Fruit fly (Drosophila melanogaster) whole organism, embryonic: ENCODE data around the gene CG13842.

Source experiments
- CG10209 ChIP-seq: fragments of 200-800 bp; sonication (Bioruptor generic); optimal IDR thresholded peaks from 3 replicates; lab custom pipeline; 2017; ENCODE audit warnings: missing biosample characterization, mild to moderate bottlenecking, missing genetic modification characterization, missing genetic modification reagents
- CG10979 ChIP-seq: fragments of 200-800 bp; sonication (Bioruptor generic); optimal IDR thresholded peaks from 2 replicates; lab custom pipeline; 2018; ENCODE audit warnings: missing biosample characterization, mild to moderate bottlenecking, missing genetic modification characterization, moderate library complexity
- CG12942 ChIP-seq: fragments of 200-800 bp; sonication (Bioruptor generic); optimal IDR thresholded peaks from 3 replicates; lab custom pipeline; 2016; ENCODE audit warnings: missing biosample characterization, missing genetic modification characterization
- CG15696 ChIP-seq: fragments of 200-800 bp; sonication (Bioruptor generic); optimal IDR thresholded peaks from 2 replicates; lab custom pipeline; 2019; ENCODE audit warnings: missing biosample characterization, mild to moderate bottlenecking, missing genetic modification characterization, moderate library complexity
- CG1603 ChIP-seq: fragments of 200-800 bp; sonication (Bioruptor generic); optimal IDR thresholded peaks from 2 replicates; lab custom pipeline; 2019; ENCODE audit warnings: missing biosample characterization, mild to moderate bottlenecking, missing genetic modification characterization, moderate library complexity
- CG17568 ChIP-seq: fragments of 200-800 bp; sonication (Bioruptor generic); optimal IDR thresholded peaks from 2 replicates; lab custom pipeline; 2018; ENCODE audit warnings: missing biosample characterization, mild to moderate bottlenecking, missing genetic modification characterization, moderate library complexity
- CG18262 ChIP-seq: fragments of 200-800 bp; optimal IDR thresholded peaks from 3 replicates; lab custom pipeline; 2019; ENCODE audit warnings: missing biosample characterization, mild to moderate bottlenecking, missing genetic modification characterization, moderate library complexity
- CG2678 ChIP-seq: fragments of 200-800 bp; sonication (Bioruptor generic); optimal IDR thresholded peaks from 3 replicates; lab custom pipeline; 2019; ENCODE audit warnings: missing biosample characterization, mild to moderate bottlenecking, missing genetic modification characterization, moderate library complexity
- CG2712 ChIP-seq: fragments of 200-800 bp; optimal IDR thresholded peaks from 3 replicates; lab custom pipeline; 2019; ENCODE audit warnings: missing biosample characterization, mild to moderate bottlenecking, missing genetic modification characterization, moderate library complexity
- CG31441 ChIP-seq: fragments of 200-800 bp; sonication (Bioruptor generic); IDR thresholded peaks from 2 replicates; pipeline ENCODE4 v1.3.6; 2022; ENCODE audit warnings: missing biosample characterization, missing genetic modification characterization
- CG33557 ChIP-seq: fragments of 200-800 bp; sonication (Bioruptor generic); optimal IDR thresholded peaks from 2 replicates; lab custom pipeline; 2019; ENCODE audit warnings: missing biosample characterization, mild to moderate bottlenecking, missing genetic modification characterization, moderate library complexity
- CG4854 ChIP-seq: fragments of 200-800 bp; sonication (Bioruptor generic); optimal IDR thresholded peaks from 2 replicates; lab custom pipeline; 2016; ENCODE audit warnings: missing biosample characterization, missing genetic modification characterization, inconsistent platforms
- CG6654 ChIP-seq: fragments of 200-800 bp; sonication (Bioruptor generic); optimal IDR thresholded peaks from 2 replicates; lab custom pipeline; 2017; ENCODE audit warnings: missing biosample characterization, mild to moderate bottlenecking, missing genetic modification characterization
- CG6683 ChIP-seq: fragments of 200-800 bp; sonication (Bioruptor generic); optimal IDR thresholded peaks from 2 replicates; lab custom pipeline; 2017; ENCODE audit warnings: missing biosample characterization, mild to moderate bottlenecking, missing genetic modification characterization, missing genetic modification reagents
- CG7357 ChIP-seq: fragments of 200-800 bp; sonication (Bioruptor generic); IDR thresholded peaks from 3 replicates; pipeline ENCODE4 v1.3.6; 2022; ENCODE audit warnings: missing biosample characterization, missing genetic modification characterization
- CG7372 ChIP-seq: fragments of 200-800 bp; sonication (Bioruptor generic); IDR thresholded peaks from 2 replicates; pipeline ENCODE4 v1.3.6; 2022; ENCODE audit warnings: missing biosample characterization, missing genetic modification characterization
- CG9727 ChIP-seq: fragments of 200-800 bp; sonication (Bioruptor generic); optimal IDR thresholded peaks from 3 replicates; lab custom pipeline; 2017; ENCODE audit warnings: missing biosample characterization, mild to moderate bottlenecking, missing genetic modification characterization
- CoRest ChIP-seq: fragments of 200-800 bp; sonication (Bioruptor generic); optimal IDR thresholded peaks from 3 replicates; lab custom pipeline; 2018; ENCODE audit warnings: missing biosample characterization, mild to moderate bottlenecking, missing genetic modification characterization, moderate library complexity
- D19B ChIP-seq: fragments of 200-800 bp; sonication (Bioruptor generic); optimal IDR thresholded peaks from 2 replicates; lab custom pipeline; 2017; ENCODE audit warnings: missing biosample characterization, mild to moderate bottlenecking, missing genetic modification characterization
- Dfd ChIP-seq, 2 experiments: fragments of >200 bp; optimal IDR thresholded peaks; 2 replicates each; lab custom pipeline; 2017; ENCODE audit warnings: missing biosample characterization in 2 of 2, missing genetic modification characterization in 2 of 2
- E2f1 ChIP-seq: fragments of 200-800 bp; sonication (Bioruptor generic); IDR thresholded peaks from 2 replicates; pipeline ENCODE4 v1.3.6; 2022; ENCODE audit warnings: missing biosample characterization, missing genetic modification characterization
- Ets65A ChIP-seq: fragments of 200-800 bp; sonication (Bioruptor generic); peaks from one replicate; lab custom pipeline; 2016; ENCODE audit warnings: missing biosample characterization, missing genetic modification characterization
- MBD-R2 ChIP-seq: fragments of 200-800 bp; sonication (Bioruptor generic); IDR thresholded peaks from 2 replicates; pipeline ENCODE4 v1.3.6; 2022; ENCODE audit warnings: missing biosample characterization, missing genetic modification characterization
- Sox102F ChIP-seq: fragments of 200-800 bp; sonication (Bioruptor generic); optimal IDR thresholded peaks from 2 replicates; lab custom pipeline; 2018; ENCODE audit warnings: missing biosample characterization, mild to moderate bottlenecking, missing genetic modification characterization, moderate library complexity
- Ssrp ChIP-seq: fragments of 200-800 bp; sonication (Bioruptor generic); optimal IDR thresholded peaks from 2 replicates; lab custom pipeline; 2018; ENCODE audit warnings: missing biosample characterization, mild to moderate bottlenecking, missing genetic modification characterization, moderate library complexity
- Xbp1 ChIP-seq: fragments of 200-800 bp; sonication (Bioruptor generic); optimal IDR thresholded peaks from 3 replicates; lab custom pipeline; 2016; ENCODE audit warnings: missing biosample characterization, mild to moderate bottlenecking, missing genetic modification characterization
- Xrp1 ChIP-seq: fragments of 200-800 bp; sonication (Bioruptor generic); IDR thresholded peaks from 2 replicates; pipeline ENCODE4 v1.3.6; 2022; ENCODE audit warnings: missing biosample characterization, missing genetic modification characterization
- YL-1 ChIP-seq: fragments of 200-800 bp; sonication (Bioruptor generic); optimal IDR thresholded peaks from 3 replicates; lab custom pipeline; 2017; ENCODE audit warnings: missing biosample characterization, mild to moderate bottlenecking, missing genetic modification characterization
- ci ChIP-seq: fragments of 200-800 bp; sonication (Bioruptor generic); IDR thresholded peaks from 3 replicates; pipeline ENCODE4 v1.3.6; 2022; ENCODE audit warnings: missing biosample characterization, missing genetic modification characterization
- dmrt11E ChIP-seq: fragments of 200-800 bp; sonication (Bioruptor generic); optimal IDR thresholded peaks from 3 replicates; lab custom pipeline; 2018; ENCODE audit warnings: missing biosample characterization, mild to moderate bottlenecking, missing genetic modification characterization, moderate library complexity
- esg ChIP-seq: fragments of 200-800 bp; sonication (Bioruptor generic); conservative IDR thresholded peaks from 2 replicates; pipeline ENCODE4 v1.3.6; 2022; ENCODE audit warnings: missing biosample characterization, missing genetic modification characterization
- eve ChIP-seq, 2 experiments: fragments of >200 bp; optimal IDR thresholded peaks; 2 replicates each; lab custom pipeline; 2017; ENCODE audit warnings: missing biosample characterization in 2 of 2, missing genetic modification characterization in 2 of 2
- lilli ChIP-seq: fragments of 200-800 bp; sonication (Bioruptor generic); optimal IDR thresholded peaks from 3 replicates; lab custom pipeline; 2016; ENCODE audit warnings: missing biosample characterization, missing genetic modification characterization
- lmd ChIP-seq: fragments of 200-800 bp; sonication (Bioruptor generic); IDR thresholded peaks from 2 replicates; pipeline ENCODE4 v1.3.6; 2022; ENCODE audit warnings: missing biosample characterization, missing genetic modification characterization
- org-1 ChIP-seq: fragments of 200-800 bp; sonication (Bioruptor generic); optimal IDR thresholded peaks from 2 replicates; lab custom pipeline; 2017; ENCODE audit warnings: missing biosample characterization, missing genetic modification characterization
- pan ChIP-seq, 4 experiments: fragments of >200 bp in 3 of 4; fragments of 200-800 bp in 1 of 4; sonication (Bioruptor generic) in 1 of 4; optimal IDR thresholded peaks in 3 of 4; IDR thresholded peaks in 1 of 4; 2 replicates each; pipeline versions ENCODE4 v1.3.6 to Lab custom; 2017 to 2022; ENCODE audit warnings: missing biosample characterization in 2 of 4, missing genetic modification characterization in 2 of 4, mixed read lengths in 1 of 4
- pita ChIP-seq: fragments of 200-800 bp; sonication (Bioruptor generic); optimal IDR thresholded peaks from 2 replicates; lab custom pipeline; 2017; ENCODE audit warnings: missing biosample characterization, mild to moderate bottlenecking, missing genetic modification characterization
- pnt ChIP-seq: fragments of 200-800 bp; sonication (Bioruptor generic); optimal IDR thresholded peaks from 3 replicates; lab custom pipeline; 2016; ENCODE audit warnings: missing biosample characterization, missing genetic modification characterization
- prd ChIP-seq, 3 experiments: fragments of >200 bp in 2 of 3; fragments of 200-800 bp in 1 of 3; sonication (Bioruptor generic) in 1 of 3; optimal IDR thresholded peaks in 2 of 3; IDR thresholded peaks in 1 of 3; 2 replicates in 2 of 3; 3 replicates in 1 of 3; pipeline versions ENCODE4 v1.3.6 to Lab custom; 2017 to 2022; ENCODE audit warnings: missing biosample characterization in 1 of 3, missing genetic modification characterization in 1 of 3
- row ChIP-seq: fragments of 200-800 bp; sonication (Bioruptor generic); IDR thresholded peaks from 3 replicates; pipeline ENCODE4 v1.3.6; 2022; ENCODE audit warnings: missing biosample characterization, missing genetic modification characterization
- sc ChIP-seq, 3 experiments: fragments of >200 bp in 2 of 3; fragments of 200-800 bp in 1 of 3; sonication (Bioruptor generic) in 1 of 3; optimal IDR thresholded peaks; 2 replicates in 2 of 3; 3 replicates in 1 of 3; lab custom pipeline; 2017; ENCODE audit warnings: mild to moderate bottlenecking in 1 of 3, missing biosample characterization in 1 of 3, missing genetic modification characterization in 1 of 3, missing genetic modification reagents in 1 of 3
- seq ChIP-seq: fragments of 200-800 bp; sonication (Bioruptor generic); IDR thresholded peaks from 2 replicates; pipeline ENCODE4 v1.3.6; 2022; ENCODE audit warnings: missing biosample characterization, missing genetic modification characterization
- slbo ChIP-seq: fragments of 200-800 bp; sonication (Bioruptor generic); IDR thresholded peaks from 2 replicates; pipeline ENCODE4 v1.3.6; 2022; ENCODE audit warnings: missing biosample characterization, missing genetic modification characterization
- sob ChIP-seq: fragments of 200-800 bp; sonication (Bioruptor generic); IDR thresholded peaks from 2 replicates; pipeline ENCODE4 v1.3.6; 2022; ENCODE audit warnings: missing biosample characterization, missing genetic modification characterization
- trem ChIP-seq: fragments of 200-800 bp; optimal IDR thresholded peaks from 3 replicates; lab custom pipeline; 2019; ENCODE audit warnings: missing biosample characterization, mild to moderate bottlenecking, missing genetic modification characterization, moderate library complexity
- vvl ChIP-seq: fragments of 200-800 bp; sonication (Bioruptor generic); IDR thresholded peaks from 2 replicates; pipeline ENCODE4 v1.3.6; 2022; ENCODE audit warnings: missing biosample characterization, missing genetic modification characterization
- zf30C ChIP-seq: fragments of 200-800 bp; sonication (Bioruptor generic); optimal IDR thresholded peaks from 3 replicates; lab custom pipeline; 2018; ENCODE audit warnings: missing biosample characterization, mild to moderate bottlenecking, missing genetic modification characterization
- zfh1 ChIP-seq: fragments of 200-800 bp; sonication (Bioruptor generic); IDR thresholded peaks from 3 replicates; pipeline ENCODE4 v1.3.6; 2022; ENCODE audit warnings: missing biosample characterization, missing genetic modification characterization
- zfh2 ChIP-seq: fragments of 200-800 bp; sonication (Bioruptor generic); optimal IDR thresholded peaks from 2 replicates; lab custom pipeline; 2016; ENCODE audit warnings: missing biosample characterization, missing genetic modification characterization

CG13842 gene

dm6 chr3R:22719607-22719949 is 12.5 kb upstream of the CG13842 start (continued):
- TF ChIP-seq CG9727 (GFP tag; lab: Kevin White, UChicago), result peak; percentile 44
- no peak for TF ChIP-seq pan (optimal IDR thresholded peaks at IDR 0.05; lab: Kevin White, UChicago)
- TF ChIP-seq pan (GFP tag; optimal IDR thresholded peaks at IDR 0.05 in 1 of 2, IDR thresholded peaks at IDR 0.05 in 1 of 2), result peak in 1 of 2 experiments; percentile 14
- peak; percentile 72 for TF ChIP-seq zf30C (GFP tag; lab: Kevin White, UChicago)
- TF ChIP-seq vvl, result 0 out of 2 replicates have a peak, but pooled peaks have one; percentile 23
- no peak for TF ChIP-seq CG7372 (GFP tag; lab: Robert Waterston, UW)
- TF ChIP-seq org-1 (GFP tag; lab: Kevin White, UChicago), result peak; percentile 5
- no peak for TF ChIP-seq zfh2 (GFP tag; lab: Kevin White, UChicago)
- peak; percentile 31 for TF ChIP-seq Ssrp (tag; lab: Kevin White, UChicago)
- TF ChIP-seq pnt (GFP tag; lab: Kevin White, UChicago), result peak; percentile 27
- TF ChIP-seq dmrt11E (tag; lab: Kevin White, UChicago), result peak; percentile 32
- no peak for TF ChIP-seq CG6654 (GFP tag; lab: Kevin White, UChicago)
- TF ChIP-seq CG17568, result no peak
- TF ChIP-seq CG31441 (GFP tag; lab: Robert Waterston, UW), result peak; percentile 44; the same call in 1 of the 2 replicates
- TF ChIP-seq CG10209 (GFP tag; lab: Kevin White, UChicago), result no peak
- TF ChIP-seq CG18262 (tag; lab: Kevin White, UChicago), result peak; percentile 59
- TF ChIP-seq sc (optimal IDR thresholded peaks at IDR 0.05; lab: Kevin White, UChicago), result no peak
- TF ChIP-seq sc (GFP tag; optimal IDR thresholded peaks at IDR 0.05; lab: Kevin White, UChicago), result no peak
- peak; percentile 33 for TF ChIP-seq Sox102F (GFP tag; lab: Kevin White, UChicago)
- TF ChIP-seq trem (tag; lab: Kevin White, UChicago), result peak; percentile 37
- TF ChIP-seq CG2712, result peak; percentile 62
- TF ChIP-seq CG15696 (tag; lab: Kevin White, UChicago), result peak; percentile 46
- TF ChIP-seq ci, result peak; percentile 40; the same call in 1 of the 3 replicates
- peak; percentile 23; the same call in 1 of the 2 replicates for TF ChIP-seq esg (GFP tag; lab: Robert Waterston, UW)
- TF ChIP-seq Dfd (GFP tag; optimal IDR thresholded peaks at IDR 0.05; lab: Kevin White, UChicago), result no peak
- peak; percentile 14 for TF ChIP-seq lilli (GFP tag; lab: Kevin White, UChicago)
- peak; percentile 47 for TF ChIP-seq CG1603
- TF ChIP-seq CG12942 (GFP tag; lab: Kevin White, UChicago), result no peak
- TF ChIP-seq YL-1 (GFP tag; lab: Kevin White, UChicago), result no peak
- peak; percentile 21; the same call in 1 of the 2 replicates for TF ChIP-seq lmd (GFP tag; lab: Robert Waterston, UW)
- TF ChIP-seq E2f1, result 0 out of 2 replicates have a peak, but pooled peaks have one; percentile 11
- peak; percentile 68 for TF ChIP-seq row
- TF ChIP-seq Ets65A, result no peak
- TF ChIP-seq eve (GFP tag; optimal IDR thresholded peaks at IDR 0.05; lab: Kevin White, UChicago), result no peak
- TF ChIP-seq pita (GFP tag; lab: Kevin White, UChicago), result no peak
- TF ChIP-seq D19B (GFP tag; lab: Kevin White, UChicago), result no peak
- TF ChIP-seq sob (GFP tag; lab: Robert Waterston, UW), result no peak
- peak; percentile 57 for TF ChIP-seq seq (GFP tag; lab: Robert Waterston, UW)
- TF ChIP-seq CG4854 (GFP tag; lab: Kevin White, UChicago), result no peak
- peak; percentile 20 for TF ChIP-seq Xbp1
- TF ChIP-seq prd (optimal IDR thresholded peaks at IDR 0.05; lab: Kevin White, UChicago), result no peak
- 0 out of 3 replicates have a peak, but pooled peaks have one; percentile 23 for TF ChIP-seq prd (GFP tag; IDR thresholded peaks at IDR 0.05; lab: Robert Waterston, UW)
- TF ChIP-seq Xrp1 (GFP tag; lab: Robert Waterston, UW), result peak; percentile 60
- peak; percentile 64 for TF ChIP-seq CG10979
- TF ChIP-seq CG33557 (GFP tag; lab: Kevin White, UChicago), result no peak
- peak; percentile 60 for TF ChIP-seq CG2678 (tag; lab: Kevin White, UChicago)
- no peak for TF ChIP-seq CG6683
- TF ChIP-seq MBD-R2 (GFP tag; lab: Robert Waterston, UW), result no peak; the same call in 1 of the 2 replicates
- TF ChIP-seq slbo (GFP tag; lab: Robert Waterston, UW), result 0 out of 2 replicates have a peak, but pooled peaks have one; percentile 18
- no peak for TF ChIP-seq zfh1 (GFP tag; lab: Robert Waterston, UW)
- no peak for TF ChIP-seq CG7357 (GFP tag; lab: Robert Waterston, UW)
- peak; percentile 40 for TF ChIP-seq CoRest
